Worm (Caenorhabditis elegans) whole organism, early embryonic: ENCODE measurements around the gene K01D12.9.

Experiments used
- B0310.2 ChIP-seq: sonication (generic microtip); optimal IDR thresholded peaks from 2 replicates; lab custom pipeline; 2016; ENCODE audit warnings: mild to moderate bottlenecking, missing genetic modification characterization, missing compliant biosample characterization
- aly-1 ChIP-seq: sonication (generic microtip); optimal IDR thresholded peaks from 2 replicates; lab custom pipeline; 2016; ENCODE audit warnings: missing genetic modification characterization, missing compliant biosample characterization
- ama-1 ChIP-seq: fragments of 150-350 bp; optimal IDR thresholded peaks from 2 replicates; lab custom pipeline; 2014
- ceh-13 ChIP-seq: fragments of 200-800 bp; sonication (Bioruptor generic); optimal IDR thresholded peaks from 2 replicates; lab custom pipeline; 2018; ENCODE audit warnings: mild to moderate bottlenecking, missing genetic modification characterization, missing compliant biosample characterization
- ceh-36 ChIP-seq: sonication (generic microtip); optimal IDR thresholded peaks from 2 replicates; lab custom pipeline; 2016; ENCODE audit warnings: missing genetic modification characterization, inconsistent platforms, missing compliant biosample characterization
- ets-7 ChIP-seq: sonication (generic microtip); optimal IDR thresholded peaks from 2 replicates; lab custom pipeline; 2016; ENCODE audit warnings: missing genotype, missing genetic modification characterization, missing compliant biosample characterization
- flt-1 ChIP-seq: fragments of 200-800 bp; sonication (Bioruptor generic); IDR thresholded peaks from 2 replicates; pipeline ENCODE4 v1.3.6; 2022; ENCODE audit warnings: missing genetic modification characterization, missing compliant biosample characterization
- hnd-1 ChIP-seq: sonication (generic microtip); optimal IDR thresholded peaks from 2 replicates; lab custom pipeline; 2016; ENCODE audit warnings: missing genetic modification characterization, missing compliant biosample characterization
- pes-1 ChIP-seq: fragments of 200-800 bp; sonication (Bioruptor generic); IDR thresholded peaks from 2 replicates; pipeline ENCODE4 v1.3.6; 2022; ENCODE audit warnings: missing genetic modification reagents, missing genetic modification characterization, missing compliant biosample characterization
- scrt-1 ChIP-seq: fragments of 200-800 bp; sonication (Bioruptor generic); IDR thresholded peaks from 2 replicates; pipeline ENCODE4 v1.3.6; 2022; ENCODE audit warnings: missing genetic modification characterization, missing compliant biosample characterization
- sea-1 ChIP-seq: fragments of 200-800 bp; sonication (Bioruptor generic); conservative IDR thresholded peaks from 2 replicates; pipeline ENCODE4 v1.3.6; 2022; ENCODE audit warnings: missing genetic modification characterization, missing compliant biosample characterization
- tbx-11 ChIP-seq: fragments of 200-800 bp; sonication (Bioruptor generic); IDR thresholded peaks from 2 replicates; pipeline ENCODE4 v1.3.6; 2022; ENCODE audit warnings: missing genetic modification characterization, missing compliant biosample characterization
- tbx-37 ChIP-seq: fragments of 200-800 bp; sonication (Bioruptor generic); conservative IDR thresholded peaks from 2 replicates; pipeline ENCODE4 v1.3.6; 2022; ENCODE audit warnings: missing genetic modification reagents, missing genetic modification characterization, missing compliant biosample characterization
- tra-4 ChIP-seq: sonication (generic microtip); optimal IDR thresholded peaks from 2 replicates; lab custom pipeline; 2017; ENCODE audit warnings: missing genetic modification characterization, missing compliant biosample characterization

- TF ChIP-seq ama-1 (lab: Kevin White, UChicago) (no peak), ets-7 (no peak), tbx-37 (no peak), tbx-11 (GFP tag; lab: Robert Waterston, UW) (no peak), tra-4 (tag; lab: Kevin White, UChicago) (no peak), scrt-1 (GFP tag; lab: Robert Waterston, UW) (no peak), hnd-1 (tag; lab: Kevin White, UChicago) (no peak), ceh-36 (tag; lab: Kevin White, UChicago) (no peak), flt-1 (GFP tag; lab: Robert Waterston, UW) (no peak), B0310.2 (no peak), sea-1 (no peak), ceh-13 (GFP tag; lab: Kevin White, UChicago) (no peak), aly-1 (no peak), pes-1 (GFP tag; lab: Robert Waterston, UW) (no peak)
Observed at ce11 chrV:12408996-12409395, 4.6 kb upstream of the K01D12.9 start.
